ENCODE assay signal across 1 fruit fly cellular context in genomic region chrX:9077558-9077957, dm6.
TF ChIP-seq lines count a peak whose summit lies in the region.

No protein-coding gene starts in this region.

TF ChIP-seq in whole organism, prepupa, 60 proteins besides CTCF, POLR2A, EP300 and RAD21 (continued from another document):
- TF ChIP-seq CG6854 (GFP tag; optimal IDR thresholded peaks at IDR 0.05; lab: Kevin White, UChicago): no peak
- TF ChIP-seq CG32006 (GFP tag; optimal IDR thresholded peaks at IDR 0.05; lab: Kevin White, UChicago): no peak
- no peak for TF ChIP-seq Sox102F (GFP tag; optimal IDR thresholded peaks at IDR 0.05; lab: Kevin White, UChicago)
- TF ChIP-seq spab (GFP tag; optimal IDR thresholded peaks at IDR 0.05; lab: Kevin White, UChicago): no peak
- no peak for TF ChIP-seq pdm3 (GFP tag; optimal IDR thresholded peaks at IDR 0.05; lab: Kevin White, UChicago)
- no peak for TF ChIP-seq Ets96B (tag; optimal IDR thresholded peaks at IDR 0.05; lab: Kevin White, UChicago)
- no peak for TF ChIP-seq acj6 (GFP tag; optimal IDR thresholded peaks at IDR 0.05; lab: Kevin White, UChicago)
- no peak for TF ChIP-seq CG7368 (GFP tag; optimal IDR thresholded peaks at IDR 0.05; lab: Kevin White, UChicago)
- TF ChIP-seq CG9139 (GFP tag; optimal IDR thresholded peaks at IDR 0.05; lab: Kevin White, UChicago): peak; percentile 37
- TF ChIP-seq fkh (GFP tag; optimal IDR thresholded peaks at IDR 0.05; lab: Kevin White, UChicago): no peak
- no peak for TF ChIP-seq fd59A (GFP tag; optimal IDR thresholded peaks at IDR 0.05; lab: Kevin White, UChicago)
- no peak for TF ChIP-seq CG31627 (GFP tag; optimal IDR thresholded peaks at IDR 0.05; lab: Kevin White, UChicago)
- no peak for TF ChIP-seq Met (GFP tag; optimal IDR thresholded peaks at IDR 0.05; lab: Kevin White, UChicago)
- TF ChIP-seq CG4318 (GFP tag; optimal IDR thresholded peaks at IDR 0.05; lab: Kevin White, UChicago): no peak
- no peak for TF ChIP-seq cyc (GFP tag; optimal IDR thresholded peaks at IDR 0.05; lab: Kevin White, UChicago)
- no peak for TF ChIP-seq CG11762 (GFP tag; optimal IDR thresholded peaks at IDR 0.05; lab: Kevin White, UChicago; ENCODE audit: insufficient read depth)
- TF ChIP-seq achi (GFP tag; optimal IDR thresholded peaks at IDR 0.05; lab: Kevin White, UChicago): no peak
- TF ChIP-seq CG11294 (GFP tag; IDR thresholded peaks at IDR 0.05; lab: Robert Waterston, UW): no peak
- TF ChIP-seq Eip75B (GFP tag; optimal IDR thresholded peaks at IDR 0.05; lab: Kevin White, UChicago): no peak
- no peak for TF ChIP-seq Ets21C (GFP tag; optimal IDR thresholded peaks at IDR 0.05; lab: Kevin White, UChicago)
- TF ChIP-seq Eip93F (GFP tag; optimal IDR thresholded peaks at IDR 0.05; lab: Kevin White, UChicago): no peak
- no peak for TF ChIP-seq topi (GFP tag; optimal IDR thresholded peaks at IDR 0.05; lab: Kevin White, UChicago)
- no peak for TF ChIP-seq Sox14 (GFP tag; optimal IDR thresholded peaks at IDR 0.05; lab: Kevin White, UChicago)
- TF ChIP-seq CG15336 (GFP tag; IDR thresholded peaks at IDR 0.05; lab: Robert Waterston, UW): no peak; the same call in 1 of the 2 replicates
- TF ChIP-seq CG16779 (tag; optimal IDR thresholded peaks at IDR 0.05; lab: Kevin White, UChicago): peak; percentile 37
- no peak for TF ChIP-seq esn (GFP tag; optimal IDR thresholded peaks at IDR 0.05; lab: Kevin White, UChicago)
- TF ChIP-seq CG11902 (GFP tag; optimal IDR thresholded peaks at IDR 0.05; lab: Kevin White, UChicago): no peak
- peak; percentile 56 for TF ChIP-seq svp (GFP tag; lab: Kevin White, UChicago)
- TF ChIP-seq lz (GFP tag; optimal IDR thresholded peaks at IDR 0.05; lab: Kevin White, UChicago): no peak
- TF ChIP-seq CG34406 (GFP tag; optimal IDR thresholded peaks at IDR 0.05; lab: Kevin White, UChicago): no peak
- TF ChIP-seq eg (GFP tag; IDR thresholded peaks at IDR 0.05; lab: Robert Waterston, UW): peak; percentile 48; the same call in 1 of the 3 replicates
